Worm (Caenorhabditis elegans) whole organism, L4 larva: ENCODE data around the gene F42A9.17.
A peak's percentile ranks its signal among the peaks of the same experiment; 100 is the strongest.

Experiments
- F49E8.2 ChIP-seq: sonication (generic microtip); optimal IDR thresholded peaks from 2 replicates; lab custom pipeline; 2016; ENCODE audit warnings: missing compliant biosample characterization, mild to moderate bottlenecking, missing genetic modification characterization, borderline replicate concordance
- R02D3.7 ChIP-seq: fragments of 150-350 bp; sonication (generic microtip); optimal IDR thresholded peaks from 3 replicates; lab custom pipeline; 2014; ENCODE audit warnings: missing biosample characterization, missing genetic modification characterization
- T20F7.1 ChIP-seq: fragments of 200-800 bp; sonication (Bioruptor generic); optimal IDR thresholded peaks from 2 replicates; lab custom pipeline; 2018; ENCODE audit warnings: mild to moderate bottlenecking, missing genetic modification characterization, missing compliant biosample characterization
- Y105C5A.15 ChIP-seq: fragments of 200-800 bp; sonication (Bioruptor generic); IDR thresholded peaks from 2 replicates; pipeline ENCODE4 v1.3.6; 2022; ENCODE audit warnings: missing genetic modification characterization, missing compliant biosample characterization
- Y5F2A.4 ChIP-seq: fragments of 200-800 bp; sonication (Bioruptor generic); optimal IDR thresholded peaks from 2 replicates; lab custom pipeline; 2018; ENCODE audit warnings: mild to moderate bottlenecking, missing genetic modification characterization, missing compliant biosample characterization
- arid-1 ChIP-seq: fragments of 200-800 bp; sonication (Bioruptor generic); conservative IDR thresholded peaks from 2 replicates; pipeline ENCODE4 v1.3.6; 2022; ENCODE audit warnings: missing genetic modification reagents, missing genetic modification characterization, missing compliant biosample characterization
- attf-4 ChIP-seq: sonication (generic microtip); optimal IDR thresholded peaks from 3 replicates; lab custom pipeline; 2017; ENCODE audit warnings: missing biosample characterization, missing genetic modification characterization
- ceh-32 ChIP-seq: sonication (generic microtip); optimal IDR thresholded peaks from 2 replicates; lab custom pipeline; 2016; ENCODE audit warnings: mild to moderate bottlenecking, missing genetic modification characterization, missing compliant biosample characterization; ENCODE audit not compliant: poor library complexity
- ceh-44 ChIP-seq: fragments of 200-800 bp; sonication (Bioruptor generic); IDR thresholded peaks from 2 replicates; pipeline ENCODE4 v1.3.6; 2022; ENCODE audit warnings: missing genetic modification reagents, missing genetic modification characterization, missing compliant biosample characterization
- ceh-62 ChIP-seq: sonication (generic microtip); optimal IDR thresholded peaks from 2 replicates; lab custom pipeline; 2017; ENCODE audit warnings: missing biosample characterization, missing genetic modification characterization
- ceh-82 ChIP-seq: sonication (generic microtip); optimal IDR thresholded peaks from 2 replicates; lab custom pipeline; 2017; ENCODE audit warnings: missing biosample characterization, missing genetic modification characterization
- ces-1 ChIP-seq: fragments of 150-350 bp; sonication (generic microtip); optimal IDR thresholded peaks from 4 replicates; lab custom pipeline; 2014; ENCODE audit warnings: missing biosample characterization, missing genetic modification reagents, missing genetic modification characterization
- ctbp-1 ChIP-seq: fragments of 200-800 bp; sonication (Bioruptor generic); IDR thresholded peaks from 2 replicates; pipeline ENCODE4 v1.3.6; 2022; ENCODE audit warnings: missing genetic modification reagents, missing genetic modification characterization, missing compliant biosample characterization
- dmd-6 ChIP-seq: fragments of 200-800 bp; sonication (Bioruptor generic); IDR thresholded peaks from 2 replicates; pipeline ENCODE4 v1.3.6; 2022; ENCODE audit warnings: missing genetic modification reagents, missing genetic modification characterization, missing compliant biosample characterization
- dpl-1 ChIP-seq: fragments of 150-350 bp; optimal IDR thresholded peaks from 2 replicates; lab custom pipeline; 2014; ENCODE audit warnings: missing biosample characterization, missing genetic modification reagents, missing genetic modification characterization
- dve-1 ChIP-seq: sonication (generic microtip); optimal IDR thresholded peaks from 2 replicates; lab custom pipeline; 2017; ENCODE audit warnings: antibody characterized with exemption, mild to moderate bottlenecking, missing genetic modification characterization, missing compliant biosample characterization; ENCODE audit not compliant: insufficient read depth
- fkh-10 ChIP-seq: fragments of 150-350 bp; optimal IDR thresholded peaks from 2 replicates; lab custom pipeline; 2014; ENCODE audit warnings: missing biosample characterization, missing genetic modification reagents, missing genetic modification characterization
- hif-1 ChIP-seq, 2 experiments: sonication (generic microtip); optimal IDR thresholded peaks; 2 replicates each; lab custom pipeline; 2016 to 2017; ENCODE audit warnings: missing compliant biosample characterization in 2 of 2, missing genetic modification characterization in 2 of 2, missing genetic modification reagents in 2 of 2, missing genotype in 2 of 2, mild to moderate bottlenecking in 1 of 2
- hlh-11 ChIP-seq: fragments of 200-800 bp; sonication (Bioruptor generic); optimal IDR thresholded peaks from 2 replicates; lab custom pipeline; 2018; ENCODE audit warnings: mild to moderate bottlenecking, missing genetic modification characterization, missing compliant biosample characterization
- hlh-30 ChIP-seq: sonication (generic microtip); optimal IDR thresholded peaks from 2 replicates; lab custom pipeline; 2017; ENCODE audit warnings: antibody characterized with exemption, mild to moderate bottlenecking, missing genetic modification characterization, missing compliant biosample characterization; ENCODE audit not compliant: insufficient read depth
- hmg-1.1 ChIP-seq: fragments of 200-800 bp; sonication (Bioruptor generic); IDR thresholded peaks from 2 replicates; pipeline ENCODE4 v1.3.6; 2022; ENCODE audit warnings: missing genetic modification reagents, missing genetic modification characterization, missing compliant biosample characterization
- lim-7 ChIP-seq: fragments of 200-800 bp; sonication (Bioruptor generic); IDR thresholded peaks from 2 replicates; pipeline ENCODE4 v1.3.6; 2022; ENCODE audit warnings: missing genetic modification characterization, missing compliant biosample characterization
- lin-1 ChIP-seq: fragments of 200-800 bp; sonication (Bioruptor generic); IDR thresholded peaks from 2 replicates; pipeline ENCODE4 v1.3.6; 2022; ENCODE audit warnings: missing genetic modification reagents, missing genetic modification characterization, missing compliant biosample characterization
- lin-13 ChIP-seq: fragments of 150-350 bp; optimal IDR thresholded peaks from 2 replicates; lab custom pipeline; 2014; ENCODE audit warnings: missing biosample characterization, missing genetic modification reagents, missing genetic modification characterization
- lin-29 ChIP-seq: fragments of 200-800 bp; sonication (Bioruptor generic); IDR thresholded peaks from 2 replicates; pipeline ENCODE4 v1.3.6; 2022; ENCODE audit warnings: missing genetic modification reagents, missing genetic modification characterization, missing compliant biosample characterization
- lsy-2 ChIP-seq, 2 experiments: fragments of 150-350 bp in 1 of 2; sonication (generic microtip) in 1 of 2; optimal IDR thresholded peaks; 2 replicates each; lab custom pipeline; 2014 to 2017; ENCODE audit warnings: missing biosample characterization in 2 of 2, missing genetic modification characterization in 2 of 2
- madf-9 ChIP-seq: fragments of 200-800 bp; sonication (Bioruptor generic); conservative IDR thresholded peaks from 2 replicates; pipeline ENCODE4 v1.3.6; 2022; ENCODE audit warnings: missing genetic modification reagents, missing genetic modification characterization, missing compliant biosample characterization
- mdl-1 ChIP-seq, 2 experiments: fragments of 150-350 bp in 1 of 2; sonication (generic microtip) in 1 of 2; optimal IDR thresholded peaks; 2 replicates each; lab custom pipeline; 2014 to 2017; ENCODE audit warnings: missing biosample characterization in 2 of 2, missing genetic modification characterization in 2 of 2
- mdt-29 ChIP-seq: fragments of 200-800 bp; sonication (Bioruptor generic); IDR thresholded peaks from 2 replicates; pipeline ENCODE4 v1.3.6; 2022; ENCODE audit warnings: missing genetic modification reagents, missing genetic modification characterization, missing compliant biosample characterization
- mep-1 ChIP-seq: fragments of 150-350 bp; sonication (generic microtip); optimal IDR thresholded peaks from 3 replicates; lab custom pipeline; 2014; ENCODE audit warnings: missing biosample characterization, missing genetic modification characterization
- mxl-2 ChIP-seq: fragments of 200-800 bp; sonication (Bioruptor generic); conservative IDR thresholded peaks from 2 replicates; pipeline ENCODE4 v1.3.6; 2022; ENCODE audit warnings: missing genetic modification reagents, missing genetic modification characterization, missing compliant biosample characterization
- nhr-11 ChIP-seq: fragments of 150-350 bp; optimal IDR thresholded peaks from 2 replicates; lab custom pipeline; 2014; ENCODE audit warnings: missing biosample characterization, missing genetic modification characterization
- nhr-28 ChIP-seq: fragments of 150-350 bp; optimal IDR thresholded peaks from 2 replicates; lab custom pipeline; 2014; ENCODE audit warnings: missing biosample characterization, missing genetic modification characterization
- nhr-42 ChIP-seq: fragments of 200-800 bp; sonication (Bioruptor generic); IDR thresholded peaks from 2 replicates; pipeline ENCODE4 v1.3.6; 2022; ENCODE audit warnings: missing genetic modification characterization, missing compliant biosample characterization
- nhr-6 ChIP-seq: fragments of 150-350 bp; optimal IDR thresholded peaks from 2 replicates; lab custom pipeline; 2014; ENCODE audit warnings: missing biosample characterization, missing genetic modification characterization
- nhr-77 ChIP-seq: fragments of 150-350 bp; optimal IDR thresholded peaks from 2 replicates; lab custom pipeline; 2014; ENCODE audit warnings: missing biosample characterization, missing genetic modification characterization
- pha-4 ChIP-seq, 2 experiments: fragments of 150-350 bp in 1 of 2; fragments of 200-800 bp in 1 of 2; sonication (Bioruptor generic) in 1 of 2; IDR thresholded peaks in 1 of 2; optimal IDR thresholded peaks in 1 of 2; 2 replicates each; pipeline versions ENCODE4 v1.3.6 to Lab custom; 2014 to 2022; ENCODE audit warnings: missing genetic modification characterization in 2 of 2, missing genetic modification reagents in 2 of 2, missing biosample characterization in 1 of 2, missing compliant biosample characterization in 1 of 2
- rbr-2 ChIP-seq: sonication (generic microtip); optimal IDR thresholded peaks from 2 replicates; lab custom pipeline; 2016; ENCODE audit warnings: missing genotype, missing genetic modification characterization, missing compliant biosample characterization
- saeg-2 ChIP-seq: fragments of 200-800 bp; sonication (Bioruptor generic); IDR thresholded peaks from 2 replicates; pipeline ENCODE4 v1.3.6; 2022; ENCODE audit warnings: missing genetic modification reagents, missing genetic modification characterization, missing compliant biosample characterization
- snpc-1.2 ChIP-seq: fragments of 200-800 bp; sonication (Bioruptor generic); IDR thresholded peaks from 2 replicates; pipeline ENCODE4 v1.3.6; 2022; ENCODE audit warnings: missing genetic modification reagents, missing genetic modification characterization, missing compliant biosample characterization
- spr-1 ChIP-seq: sonication (generic microtip); optimal IDR thresholded peaks from 2 replicates; lab custom pipeline; 2016; ENCODE audit warnings: mild to moderate bottlenecking, missing genetic modification characterization, missing compliant biosample characterization
- tag-97 ChIP-seq: fragments of 200-800 bp; sonication (Bioruptor generic); IDR thresholded peaks from 2 replicates; pipeline ENCODE4 v1.3.6; 2022; ENCODE audit warnings: missing genetic modification characterization, missing compliant biosample characterization
- unc-39 ChIP-seq: sonication (generic microtip); optimal IDR thresholded peaks from 2 replicates; lab custom pipeline; 2017; ENCODE audit warnings: missing biosample characterization, missing genetic modification characterization
- unc-62 ChIP-seq, 3 experiments: fragments of 150-350 bp in 1 of 3; sonication (generic microtip); optimal IDR thresholded peaks in 2 of 3; peaks in 1 of 3; 1 replicate in 1 of 3; 2 replicates in 2 of 3; lab custom pipeline; 2014 to 2017; ENCODE audit warnings: missing biosample characterization in 3 of 3, missing genetic modification characterization in 3 of 3, missing genetic modification reagents in 3 of 3, missing genotype in 1 of 3
- vab-7 ChIP-seq: fragments of 200-800 bp; sonication (Bioruptor generic); IDR thresholded peaks from 2 replicates; pipeline ENCODE4 v1.3.6; 2022; ENCODE audit warnings: missing genetic modification reagents, missing genetic modification characterization, missing compliant biosample characterization
- zag-1 ChIP-seq: fragments of 150-350 bp; optimal IDR thresholded peaks from 2 replicates; lab custom pipeline; 2014; ENCODE audit warnings: missing biosample characterization, missing genetic modification characterization
- ztf-7 ChIP-seq: fragments of 150-350 bp; optimal IDR thresholded peaks from 2 replicates; lab custom pipeline; 2014; ENCODE audit warnings: missing biosample characterization, missing genetic modification characterization

The F42A9.17 gene

ce11 chrIV:8625730-8626129 lies 14.0 kb upstream of the F42A9.17 start:
- TF ChIP-seq R02D3.7 (no peak), ztf-7 (tag; lab: Kevin White, UChicago) (no peak), ceh-32 (tag; lab: Kevin White, UChicago) (no peak), mdt-29 (GFP tag; lab: Robert Waterston, UW) (no peak), lin-1 (no peak)

DNA sequence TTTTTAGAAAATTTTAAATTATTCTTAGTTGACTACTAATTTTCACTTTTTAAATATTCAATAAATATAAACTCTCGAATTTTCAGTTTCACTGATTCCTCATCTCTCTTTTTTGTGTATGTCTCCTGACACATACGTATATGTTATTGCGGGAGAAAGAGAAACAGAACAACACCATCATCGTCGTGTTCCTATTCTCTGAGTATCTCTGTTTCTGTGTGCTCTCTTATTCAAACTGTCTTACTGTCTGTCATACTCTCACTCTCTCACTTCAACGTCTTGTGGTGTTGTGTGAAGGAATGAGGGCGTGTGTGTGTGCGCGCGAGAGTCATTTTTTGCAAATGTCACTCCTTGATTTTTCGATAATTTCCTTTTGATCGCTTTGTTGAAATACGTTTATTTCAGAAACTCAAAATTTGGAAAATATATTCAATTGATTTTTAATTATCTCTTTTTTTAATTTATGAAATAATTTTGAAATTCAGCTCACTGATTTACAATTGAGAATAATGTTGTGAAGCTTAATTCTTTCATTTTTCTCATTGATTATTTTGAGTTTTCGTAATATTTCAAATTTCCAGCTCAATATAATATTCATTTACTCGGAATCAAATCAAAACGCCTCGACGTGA lies 8.5 kb upstream of the F42A9.17 start, which contains the start of gene lin-49:
lin-49 (plus strand) TSS at position 582 of the 632 bp plus-strand sequence.
- TF ChIP-seq dpl-1 (GFP tag; lab: Kevin White, UChicago) (peak; percentile 40), hlh-11 (tag; lab: Kevin White, UChicago) (peak; percentile 86), F49E8.2 (tag; lab: Kevin White, UChicago) (no peak), saeg-2 (GFP tag; lab: Robert Waterston, UW) (no peak), vab-7 (GFP tag; lab: Robert Waterston, UW) (no peak), lsy-2 (tag; optimal IDR thresholded peaks at IDR 0.05; lab: Kevin White, UChicago) (peak; percentile 43 to 82), rbr-2 (peak; percentile 56), nhr-28 (tag; lab: Kevin White, UChicago) (peak; percentile 84), Y105C5A.15 (GFP tag; lab: Robert Waterston, UW) (no peak), mxl-2 (no peak), lim-7 (no peak), ceh-82 (no peak), spr-1 (no peak), unc-62 (GFP tag; optimal IDR thresholded peaks at IDR 0.05 in 1 of 2; lab: Kevin White, UChicago) (peak in 1 of 2 experiments; percentile 10), unc-62 (tag; optimal IDR thresholded peaks at IDR 0.05; lab: Kevin White, UChicago) (no peak), lin-29 (GFP tag; lab: Robert Waterston, UW) (no peak), ztf-7 (tag; lab: Kevin White, UChicago) (peak; percentile 15), nhr-42 (no peak), lin-13 (peak; percentile 47), dmd-6 (GFP tag; lab: Robert Waterston, UW) (peak; percentile 62), ces-1 (no peak), Y5F2A.4 (GFP tag; lab: Kevin White, UChicago) (no peak), madf-9 (GFP tag; lab: Robert Waterston, UW) (no peak), R02D3.7 (no peak), nhr-77 (tag; lab: Kevin White, UChicago) (peak; percentile 62), T20F7.1 (GFP tag; lab: Kevin White, UChicago) (peak; percentile 58), dve-1 (tag; lab: Kevin White, UChicago) (peak; percentile 87), ceh-62 (tag; lab: Kevin White, UChicago) (no peak), hlh-30 (peak; percentile 97), arid-1 (0 out of 2 replicates have a peak, but pooled peaks have one; percentile 11), hmg-1.1 (GFP tag; lab: Robert Waterston, UW) (peak; percentile 81), nhr-6 (tag; lab: Kevin White, UChicago) (peak; percentile 76), tag-97 (GFP tag; lab: Robert Waterston, UW) (no peak), snpc-1.2 (GFP tag; lab: Robert Waterston, UW) (no peak), unc-39 (tag; lab: Kevin White, UChicago) (no peak), fkh-10 (GFP tag; lab: Kevin White, UChicago) (peak; percentile 1), mep-1 (tag; lab: Kevin White, UChicago) (peak; percentile 88), attf-4 (tag; lab: Kevin White, UChicago) (no peak), zag-1 (tag; lab: Kevin White, UChicago) (no peak), hif-1 (tag; optimal IDR thresholded peaks at IDR 0.05; lab: Kevin White, UChicago) (peak in 1 of 2 experiments; percentile 38), pha-4 (GFP tag; IDR thresholded peaks at IDR 0.05; lab: Robert Waterston, UW) (no peak), pha-4 (tag; optimal IDR thresholded peaks at IDR 0.05; lab: Kevin White, UChicago) (peak; percentile 65), mdl-1 (tag; optimal IDR thresholded peaks at IDR 0.05; lab: Kevin White, UChicago) (peak; percentile 9 to 83), nhr-11 (tag; lab: Kevin White, UChicago) (peak; percentile 7), ctbp-1 (GFP tag; lab: Robert Waterston, UW) (0 out of 2 replicates have a peak, but pooled peaks have one; percentile 42), ceh-44 (GFP tag; lab: Robert Waterston, UW) (no peak)
